Worm (Caenorhabditis elegans) whole organism, L3 larva: ENCODE data around the gene C10E2.1.

Experiments
- R02D3.7 ChIP-seq: fragments of 150-350 bp; optimal IDR thresholded peaks from 2 replicates; lab custom pipeline; 2014; ENCODE audit warnings: missing biosample characterization, missing genetic modification characterization
- ama-1 ChIP-seq: fragments of 150-350 bp; optimal IDR thresholded peaks from 2 replicates; lab custom pipeline; 2018
- egl-5 ChIP-seq: fragments of 150-350 bp; optimal IDR thresholded peaks from 2 replicates; lab custom pipeline; 2017; ENCODE audit warnings: missing biosample characterization, missing genetic modification reagents, missing genetic modification characterization, inconsistent platforms
- elt-2 ChIP-seq: sonication (generic microtip); optimal IDR thresholded peaks from 2 replicates; lab custom pipeline; 2016; ENCODE audit warnings: missing genetic modification reagents, mild to moderate bottlenecking, missing genetic modification characterization, missing compliant biosample characterization
- fkh-2 ChIP-seq: fragments of 150-350 bp; optimal IDR thresholded peaks from 2 replicates; lab custom pipeline; 2014; ENCODE audit warnings: missing biosample characterization, missing genetic modification reagents, missing genetic modification characterization
- fos-1 ChIP-seq: fragments of 150-350 bp; optimal IDR thresholded peaks from 2 replicates; lab custom pipeline; 2014; ENCODE audit warnings: missing biosample characterization, missing genetic modification characterization
- hmg-11 ChIP-seq: sonication (generic microtip); optimal IDR thresholded peaks from 2 replicates; lab custom pipeline; 2016; ENCODE audit warnings: missing genetic modification characterization, missing compliant biosample characterization
- jun-1 ChIP-seq: fragments of 150-350 bp; optimal IDR thresholded peaks from 2 replicates; lab custom pipeline; 2014; ENCODE audit warnings: missing biosample characterization, missing genetic modification reagents, missing genetic modification characterization
- lin-15B ChIP-seq: fragments of 150-350 bp; optimal IDR thresholded peaks from 2 replicates; lab custom pipeline; 2014; ENCODE audit warnings: missing biosample characterization, missing genetic modification characterization
- lin-39 ChIP-seq: fragments of 150-350 bp; optimal IDR thresholded peaks from 2 replicates; lab custom pipeline; 2018; ENCODE audit warnings: missing biosample characterization, missing genetic modification reagents, missing genetic modification characterization
- nfya-1 ChIP-seq: sonication (generic microtip); optimal IDR thresholded peaks from 2 replicates; lab custom pipeline; 2017; ENCODE audit warnings: missing genetic modification characterization, mild to moderate bottlenecking, missing compliant biosample characterization, antibody characterized with exemption, moderate library complexity; ENCODE audit not compliant: insufficient read depth
- nhr-23 ChIP-seq: fragments of 150-350 bp; optimal IDR thresholded peaks from 2 replicates; lab custom pipeline; 2014; ENCODE audit warnings: missing biosample characterization, missing genetic modification reagents, missing genetic modification characterization
- nhr-25 ChIP-seq: sonication (generic microtip); optimal IDR thresholded peaks from 2 replicates; lab custom pipeline; 2017; ENCODE audit warnings: missing biosample characterization, missing genetic modification characterization
- nhr-28 ChIP-seq: fragments of 150-350 bp; optimal IDR thresholded peaks from 2 replicates; lab custom pipeline; 2014; ENCODE audit warnings: missing biosample characterization, missing genetic modification characterization
- nhr-67 ChIP-seq: fragments of 150-350 bp; optimal IDR thresholded peaks from 2 replicates; lab custom pipeline; 2014; ENCODE audit warnings: missing biosample characterization, missing genetic modification characterization
- pha-4 ChIP-seq: fragments of 150-350 bp; optimal IDR thresholded peaks from 2 replicates; lab custom pipeline; 2014; ENCODE audit warnings: missing biosample characterization, missing genetic modification reagents, missing genetic modification characterization
- pqm-1 ChIP-seq: fragments of 150-350 bp; optimal IDR thresholded peaks from 2 replicates; lab custom pipeline; 2017; ENCODE audit warnings: missing biosample characterization, missing genetic modification characterization, inconsistent platforms
- tbx-2 ChIP-seq: sonication (generic microtip); optimal IDR thresholded peaks from 2 replicates; lab custom pipeline; 2016; ENCODE audit warnings: mild to moderate bottlenecking, missing genetic modification characterization, missing compliant biosample characterization
- unc-39 ChIP-seq: sonication (generic microtip); optimal IDR thresholded peaks from 4 replicates; lab custom pipeline; 2017; ENCODE audit warnings: missing biosample characterization, missing genetic modification characterization

C10E2.1 gene

DNA sequence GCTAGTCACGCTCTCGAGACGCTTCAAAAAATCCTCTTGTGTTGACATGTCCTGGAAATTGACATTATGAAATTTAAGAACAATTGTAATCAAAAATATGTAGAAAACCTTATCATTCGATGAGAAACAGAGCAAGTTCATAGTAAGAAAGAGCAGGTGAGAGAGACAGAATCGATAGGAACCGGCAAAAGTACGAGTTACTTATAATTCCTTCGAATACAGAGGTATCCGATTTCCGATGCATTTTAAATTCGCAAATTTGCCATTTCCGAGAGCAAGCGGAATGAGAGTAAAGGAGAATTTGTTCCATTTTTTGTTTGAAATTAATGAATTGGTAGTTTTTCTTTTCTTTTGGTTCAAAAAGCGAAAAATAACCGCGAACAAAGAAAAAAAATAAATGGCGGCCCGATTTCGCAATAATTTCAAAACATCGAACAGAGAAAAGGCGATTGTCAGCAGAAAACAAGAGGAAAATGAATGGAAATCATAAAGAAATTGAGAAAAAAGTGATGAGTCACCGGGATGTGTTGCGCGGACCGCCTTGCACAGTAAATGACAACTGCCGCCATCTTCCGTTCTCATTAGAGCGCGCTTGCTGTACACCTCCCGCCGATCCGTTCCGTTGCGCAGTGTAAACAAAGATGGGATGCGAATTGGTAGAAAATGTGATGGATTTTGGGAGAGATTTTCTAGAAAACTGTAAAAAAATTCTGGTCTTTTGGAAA lies 51.1 kb downstream of the C10E2.1 start, which contains the start of gene cas-1:
TSS of gene cas-1 (minus strand) at position 51 of the 725 bp plus-strand sequence.
- TF ChIP-seq lin-39 (tag; lab: Kevin White, UChicago) (peak; percentile 55), egl-5 (peak; percentile 28), tbx-2 (tag; lab: Kevin White, UChicago) (no peak), hmg-11 (tag; lab: Kevin White, UChicago) (peak; percentile 49), nhr-25 (peak; percentile 26), lin-15B (peak; percentile 32), fkh-2 (no peak), nhr-23 (tag; lab: Kevin White, UChicago) (peak; percentile 32), ama-1 (no peak), pha-4 (tag; lab: Kevin White, UChicago) (peak; percentile 77), elt-2 (no peak), jun-1 (tag; lab: Kevin White, UChicago) (peak; percentile 42), fos-1 (tag; lab: Kevin White, UChicago) (peak; percentile 66), nhr-67 (no peak), nfya-1 (tag; lab: Kevin White, UChicago) (peak; percentile 48), unc-39 (tag; lab: Kevin White, UChicago) (no peak), R02D3.7 (no peak)

DNA sequence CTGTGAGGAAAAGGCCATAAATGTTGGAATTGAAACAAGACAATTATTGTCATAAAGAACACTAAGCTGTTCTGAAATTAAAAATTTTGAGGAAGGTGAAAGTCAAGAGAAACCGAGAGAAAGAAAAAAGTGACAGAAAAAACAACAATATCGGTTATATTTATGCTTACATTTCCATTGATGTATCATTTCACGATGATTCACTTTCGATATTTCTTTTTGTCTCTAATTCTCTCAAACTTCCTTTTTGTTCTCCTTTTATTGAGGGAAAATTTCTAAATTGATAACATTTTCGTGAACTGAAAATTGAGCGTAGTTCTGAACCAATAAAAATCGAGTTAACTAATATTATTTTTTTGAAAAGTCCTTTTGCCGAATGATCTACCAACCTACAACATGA lies 52.3 kb downstream of the C10E2.1 start:
- no peak for TF ChIP-seq nhr-23 (tag; lab: Kevin White, UChicago)
- TF ChIP-seq pqm-1 (tag; lab: Kevin White, UChicago) = peak; percentile 38
- TF ChIP-seq elt-2 = peak; percentile 16

DNA sequence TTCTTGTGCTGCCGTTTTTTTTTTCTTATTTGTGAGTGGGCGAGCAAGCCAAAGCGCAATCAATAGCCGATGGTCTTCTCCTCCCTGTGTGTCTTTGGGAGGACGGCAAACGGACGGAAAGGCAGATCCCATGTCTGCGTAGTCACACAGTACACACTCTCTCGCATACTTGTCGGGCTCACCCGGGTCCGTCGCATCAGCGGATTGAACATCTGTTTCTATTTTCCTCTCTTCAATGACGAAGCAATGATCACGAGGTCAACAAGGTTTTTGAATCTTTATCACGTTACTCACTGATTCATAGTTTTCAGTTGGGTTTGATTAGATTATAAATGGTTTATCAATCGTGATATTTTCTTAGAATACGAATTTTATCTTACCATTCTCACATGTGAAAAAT lies 52.9 kb downstream of the C10E2.1 start:
- TF ChIP-seq pha-4 (tag; lab: Kevin White, UChicago) = peak; percentile 7
- no peak for TF ChIP-seq nhr-28 (tag; lab: Kevin White, UChicago)
- TF ChIP-seq, all 47 proteins: peak for 1
